Worm (Caenorhabditis elegans) whole organism, L2 larva: ENCODE data around the gene M28.9.

Experiments
- aly-2 ChIP-seq: fragments of 150-350 bp; optimal IDR thresholded peaks from 2 replicates; lab custom pipeline; 2014; ENCODE audit warnings: missing biosample characterization, missing genetic modification characterization
- ama-1 ChIP-seq: fragments of 150-350 bp; optimal IDR thresholded peaks from 2 replicates; lab custom pipeline; 2018; ENCODE audit warnings: inconsistent platforms
- elt-1 ChIP-seq: fragments of 150-350 bp; optimal IDR thresholded peaks from 2 replicates; lab custom pipeline; 2014; ENCODE audit warnings: missing biosample characterization, missing genetic modification characterization
- elt-3 ChIP-seq: sonication (generic microtip); optimal IDR thresholded peaks from 2 replicates; lab custom pipeline; 2017; ENCODE audit warnings: missing biosample characterization, missing genetic modification characterization
- lsy-2 ChIP-seq, 2 experiments: fragments of 150-350 bp in 1 of 2; sonication (generic microtip) in 1 of 2; optimal IDR thresholded peaks; 2 replicates each; lab custom pipeline; 2014 to 2017; ENCODE audit warnings: missing biosample characterization in 2 of 2, missing genetic modification characterization in 2 of 2
- mdl-1 ChIP-seq, 2 experiments: fragments of 150-350 bp in 1 of 2; sonication (generic microtip) in 1 of 2; optimal IDR thresholded peaks; 2 replicates each; lab custom pipeline; 2017; ENCODE audit warnings: missing biosample characterization in 2 of 2, missing genetic modification characterization in 2 of 2
- nhr-11 ChIP-seq: fragments of 150-350 bp; optimal IDR thresholded peaks from 2 replicates; lab custom pipeline; 2014; ENCODE audit warnings: missing biosample characterization, missing genetic modification characterization
- nhr-237 ChIP-seq: fragments of 150-350 bp; optimal IDR thresholded peaks from 2 replicates; lab custom pipeline; 2014; ENCODE audit warnings: missing biosample characterization, missing genetic modification characterization
- nhr-25 ChIP-seq: fragments of 150-350 bp; sonication (generic microtip); optimal IDR thresholded peaks from 3 replicates; lab custom pipeline; 2014; ENCODE audit warnings: missing biosample characterization, missing genetic modification characterization
- unc-55 ChIP-seq: fragments of 150-350 bp; sonication (generic microtip); optimal IDR thresholded peaks from 3 replicates; lab custom pipeline; 2014; ENCODE audit warnings: missing biosample characterization, missing genetic modification reagents, missing genetic modification characterization
- ztf-4 ChIP-seq: fragments of 150-350 bp; optimal IDR thresholded peaks from 2 replicates; lab custom pipeline; 2014; ENCODE audit warnings: missing biosample characterization, missing genetic modification characterization

- no peak for TF ChIP-seq mdl-1 (tag; optimal IDR thresholded peaks at IDR 0.05; lab: Kevin White, UChicago)
- TF ChIP-seq nhr-25 (tag; lab: Kevin White, UChicago) = no peak
- no peak for TF ChIP-seq ama-1 (lab: Kevin White, UChicago)
- peak in 1 of 2 experiments; percentile 58 for TF ChIP-seq lsy-2 (tag; optimal IDR thresholded peaks at IDR 0.05; lab: Kevin White, UChicago)
- TF ChIP-seq ztf-4 (tag; lab: Kevin White, UChicago) = no peak
- peak; percentile 76 for TF ChIP-seq unc-55 (GFP tag; lab: Kevin White, UChicago)
- TF ChIP-seq aly-2 (tag; lab: Kevin White, UChicago) = no peak
- TF ChIP-seq nhr-237 (tag; lab: Kevin White, UChicago) = no peak
- no peak for TF ChIP-seq nhr-11 (tag; lab: Kevin White, UChicago)
- TF ChIP-seq elt-3 (tag; lab: Kevin White, UChicago) = no peak
- TF ChIP-seq elt-1 = no peak
These were observed 31.8 kb upstream of the M28.9 start, which contains the start of gene ccm-3 for ce11 chrII:10607238-10607961.
